Worm (Caenorhabditis elegans) whole organism, L2 larva: ENCODE measurements around the gene M03F4.6.

Source experiments
- F13H6.1 ChIP-seq: sonication (generic microtip); optimal IDR thresholded peaks from 2 replicates; lab custom pipeline; 2016; ENCODE audit warnings: missing genetic modification characterization, missing compliant biosample characterization
- fos-1 ChIP-seq: fragments of 150-350 bp; optimal IDR thresholded peaks from 2 replicates; lab custom pipeline; 2014; ENCODE audit warnings: missing biosample characterization, missing genetic modification characterization
- lin-13 ChIP-seq: fragments of 150-350 bp; optimal IDR thresholded peaks from 2 replicates; lab custom pipeline; 2014; ENCODE audit warnings: missing biosample characterization, missing genetic modification reagents, missing genetic modification characterization
- lin-39 ChIP-seq: fragments of 150-350 bp; optimal IDR thresholded peaks from 2 replicates; lab custom pipeline; 2014; ENCODE audit warnings: missing biosample characterization, missing genetic modification reagents, missing genetic modification characterization
- mbf-1 ChIP-seq: sonication (generic microtip); optimal IDR thresholded peaks from 2 replicates; lab custom pipeline; 2017; ENCODE audit warnings: missing biosample characterization, missing genetic modification characterization
- mdl-1 ChIP-seq, 2 experiments: fragments of 150-350 bp in 1 of 2; sonication (generic microtip) in 1 of 2; optimal IDR thresholded peaks; 2 replicates each; lab custom pipeline; 2017; ENCODE audit warnings: missing biosample characterization in 2 of 2, missing genetic modification characterization in 2 of 2
- nhr-10 ChIP-seq: sonication (generic microtip); optimal IDR thresholded peaks from 2 replicates; lab custom pipeline; 2017; ENCODE audit warnings: missing biosample characterization, missing genetic modification characterization
- nhr-77 ChIP-seq: fragments of 150-350 bp; optimal IDR thresholded peaks from 2 replicates; lab custom pipeline; 2014; ENCODE audit warnings: missing biosample characterization, missing genetic modification characterization
- peb-1 ChIP-seq: fragments of 150-350 bp; optimal IDR thresholded peaks from 2 replicates; lab custom pipeline; 2014; ENCODE audit warnings: missing biosample characterization, missing genetic modification characterization
- sma-9 ChIP-seq, 2 experiments: fragments of 150-350 bp in 1 of 2; sonication (generic microtip) in 1 of 2; optimal IDR thresholded peaks; 2 replicates each; lab custom pipeline; 2014 to 2016; ENCODE audit warnings: missing genetic modification characterization in 2 of 2, mild to moderate bottlenecking in 1 of 2, missing biosample characterization in 1 of 2, missing compliant biosample characterization in 1 of 2, missing genetic modification reagents in 1 of 2, moderate library complexity in 1 of 2
- zag-1 ChIP-seq: fragments of 150-350 bp; optimal IDR thresholded peaks from 2 replicates; lab custom pipeline; 2014; ENCODE audit warnings: missing biosample characterization, missing genetic modification characterization

ce11 chrX:4981579-4981978 lies 12.5 kb upstream of the M03F4.6 start:
- no peak for TF ChIP-seq lin-13
- no peak for TF ChIP-seq lin-39 (tag; lab: Kevin White, UChicago)
- no peak for TF ChIP-seq sma-9 (GFP tag; optimal IDR thresholded peaks at IDR 0.05; lab: Kevin White, UChicago)
- no peak for TF ChIP-seq sma-9 (tag; optimal IDR thresholded peaks at IDR 0.05; lab: Kevin White, UChicago)
- no peak for TF ChIP-seq nhr-77 (tag; lab: Kevin White, UChicago)
- TF ChIP-seq peb-1 (tag; lab: Kevin White, UChicago) = no peak
- no peak for TF ChIP-seq fos-1 (tag; lab: Kevin White, UChicago)
- no peak for TF ChIP-seq zag-1 (tag; lab: Kevin White, UChicago)
- no peak for TF ChIP-seq mdl-1 (tag; optimal IDR thresholded peaks at IDR 0.05; lab: Kevin White, UChicago)
- no peak for TF ChIP-seq F13H6.1 (tag; lab: Kevin White, UChicago)
- TF ChIP-seq nhr-10 (tag; lab: Kevin White, UChicago) = no peak
- no peak for TF ChIP-seq mbf-1 (tag; lab: Kevin White, UChicago)
